Worm (Caenorhabditis elegans) whole organism, early embryonic: ENCODE measurements around the gene Y94A7B.11.

ENCODE experiments used
- ama-1 ChIP-seq: fragments of 150-350 bp; optimal IDR thresholded peaks from 2 replicates; lab custom pipeline; 2014
- ceh-13 ChIP-seq: fragments of 200-800 bp; sonication (Bioruptor generic); optimal IDR thresholded peaks from 2 replicates; lab custom pipeline; 2018; ENCODE audit warnings: mild to moderate bottlenecking, missing genetic modification characterization, missing compliant biosample characterization
- flt-1 ChIP-seq: fragments of 200-800 bp; sonication (Bioruptor generic); IDR thresholded peaks from 2 replicates; pipeline ENCODE4 v1.3.6; 2022; ENCODE audit warnings: missing genetic modification characterization, missing compliant biosample characterization
- hmbx-1 ChIP-seq: sonication (generic microtip); optimal IDR thresholded peaks from 2 replicates; lab custom pipeline; 2016; ENCODE audit warnings: mild to moderate bottlenecking, missing genetic modification characterization, missing compliant biosample characterization
- hmg-4 ChIP-seq: fragments of 200-800 bp; sonication (Bioruptor generic); optimal IDR thresholded peaks from 2 replicates; lab custom pipeline; 2018; ENCODE audit warnings: mild to moderate bottlenecking, missing genetic modification characterization, missing compliant biosample characterization
- hnd-1 ChIP-seq: sonication (generic microtip); optimal IDR thresholded peaks from 2 replicates; lab custom pipeline; 2016; ENCODE audit warnings: missing genetic modification characterization, missing compliant biosample characterization
- pes-1 ChIP-seq: fragments of 200-800 bp; sonication (Bioruptor generic); IDR thresholded peaks from 2 replicates; pipeline ENCODE4 v1.3.6; 2022; ENCODE audit warnings: missing genetic modification reagents, missing genetic modification characterization, missing compliant biosample characterization
- sea-1 ChIP-seq: fragments of 200-800 bp; sonication (Bioruptor generic); conservative IDR thresholded peaks from 2 replicates; pipeline ENCODE4 v1.3.6; 2022; ENCODE audit warnings: missing genetic modification characterization, missing compliant biosample characterization

ce11 chrV:17777624-17778023 is 24.8 kb downstream of the Y94A7B.11 start, which contains the start of gene C47A10.12:
- TF ChIP-seq ama-1 (lab: Kevin White, UChicago) (no peak), pes-1 (GFP tag; lab: Robert Waterston, UW) (no peak), hmbx-1 (no peak), hnd-1 (no peak), flt-1 (GFP tag; lab: Robert Waterston, UW) (no peak), ceh-13 (GFP tag; lab: Kevin White, UChicago) (no peak), sea-1 (GFP tag; lab: Robert Waterston, UW) (no peak), hmg-4 (no peak)
